Worm (Caenorhabditis elegans) whole organism, L4 larva: ENCODE measurements around the gene F15E6.10.

Source experiments
- F49E8.2 ChIP-seq: sonication (generic microtip); optimal IDR thresholded peaks from 2 replicates; lab custom pipeline; 2016; ENCODE audit warnings: missing compliant biosample characterization, mild to moderate bottlenecking, missing genetic modification characterization, borderline replicate concordance
- Y105C5A.15 ChIP-seq: fragments of 200-800 bp; sonication (Bioruptor generic); IDR thresholded peaks from 2 replicates; pipeline ENCODE4 v1.3.6; 2022; ENCODE audit warnings: missing genetic modification characterization, missing compliant biosample characterization
- ZK337.2 ChIP-seq: fragments of 200-800 bp; sonication (Bioruptor generic); IDR thresholded peaks from 2 replicates; pipeline ENCODE4 v1.3.6; 2022; ENCODE audit warnings: missing genetic modification reagents, missing genetic modification characterization, missing compliant biosample characterization
- ceh-44 ChIP-seq: fragments of 200-800 bp; sonication (Bioruptor generic); IDR thresholded peaks from 2 replicates; pipeline ENCODE4 v1.3.6; 2022; ENCODE audit warnings: missing genetic modification reagents, missing genetic modification characterization, missing compliant biosample characterization
- dpl-1 ChIP-seq: fragments of 150-350 bp; optimal IDR thresholded peaks from 2 replicates; lab custom pipeline; 2014; ENCODE audit warnings: missing biosample characterization, missing genetic modification reagents, missing genetic modification characterization
- jun-1 ChIP-seq: fragments of 150-350 bp; optimal IDR thresholded peaks from 2 replicates; lab custom pipeline; 2014; ENCODE audit warnings: missing biosample characterization, missing genetic modification reagents, missing genetic modification characterization
- lin-39 ChIP-seq: fragments of 150-350 bp; optimal IDR thresholded peaks from 2 replicates; lab custom pipeline; 2014; ENCODE audit warnings: missing biosample characterization, missing genetic modification reagents, missing genetic modification characterization
- lsy-2 ChIP-seq, 2 experiments: fragments of 150-350 bp in 1 of 2; sonication (generic microtip) in 1 of 2; optimal IDR thresholded peaks; 2 replicates each; lab custom pipeline; 2014 to 2017; ENCODE audit warnings: missing biosample characterization in 2 of 2, missing genetic modification characterization in 2 of 2
- mdl-1 ChIP-seq, 2 experiments: fragments of 150-350 bp in 1 of 2; sonication (generic microtip) in 1 of 2; optimal IDR thresholded peaks; 2 replicates each; lab custom pipeline; 2014 to 2017; ENCODE audit warnings: missing biosample characterization in 2 of 2, missing genetic modification characterization in 2 of 2
- nhr-11 ChIP-seq: fragments of 150-350 bp; optimal IDR thresholded peaks from 2 replicates; lab custom pipeline; 2014; ENCODE audit warnings: missing biosample characterization, missing genetic modification characterization
- nhr-28 ChIP-seq: fragments of 150-350 bp; optimal IDR thresholded peaks from 2 replicates; lab custom pipeline; 2014; ENCODE audit warnings: missing biosample characterization, missing genetic modification characterization
- sdz-12 ChIP-seq: fragments of 200-800 bp; sonication (Bioruptor generic); optimal IDR thresholded peaks from 2 replicates; lab custom pipeline; 2018; ENCODE audit warnings: mild to moderate bottlenecking, missing genetic modification characterization, missing compliant biosample characterization
- unc-62 ChIP-seq, 3 experiments: fragments of 150-350 bp in 1 of 3; sonication (generic microtip); optimal IDR thresholded peaks in 2 of 3; peaks in 1 of 3; 1 replicate in 1 of 3; 2 replicates in 2 of 3; lab custom pipeline; 2014 to 2017; ENCODE audit warnings: missing biosample characterization in 3 of 3, missing genetic modification characterization in 3 of 3, missing genetic modification reagents in 3 of 3, missing genotype in 1 of 3
- zip-2 ChIP-seq: fragments of 150-350 bp; optimal IDR thresholded peaks from 2 replicates; lab custom pipeline; 2014; ENCODE audit warnings: missing biosample characterization, missing genetic modification characterization

- TF ChIP-seq nhr-28 (tag; lab: Kevin White, UChicago): no peak
- no peak for TF ChIP-seq sdz-12
- TF ChIP-seq ZK337.2 (GFP tag; lab: Robert Waterston, UW): no peak
- no peak for TF ChIP-seq lsy-2 (tag; optimal IDR thresholded peaks at IDR 0.05; lab: Kevin White, UChicago)
- TF ChIP-seq lin-39 (tag; lab: Kevin White, UChicago): no peak
- TF ChIP-seq ceh-44: no peak
- no peak for TF ChIP-seq jun-1 (tag; lab: Kevin White, UChicago)
- TF ChIP-seq unc-62 (GFP tag; optimal IDR thresholded peaks at IDR 0.05 in 1 of 2; lab: Kevin White, UChicago): no peak
- no peak for TF ChIP-seq unc-62 (tag; optimal IDR thresholded peaks at IDR 0.05; lab: Kevin White, UChicago)
- no peak for TF ChIP-seq Y105C5A.15 (GFP tag; lab: Robert Waterston, UW)
- no peak for TF ChIP-seq mdl-1 (tag; optimal IDR thresholded peaks at IDR 0.05; lab: Kevin White, UChicago)
- TF ChIP-seq nhr-11 (tag; lab: Kevin White, UChicago): no peak
- no peak for TF ChIP-seq dpl-1 (GFP tag; lab: Kevin White, UChicago)
- TF ChIP-seq F49E8.2 (tag; lab: Kevin White, UChicago): no peak
- TF ChIP-seq zip-2 (tag; lab: Kevin White, UChicago): no peak
These were observed 4.3 kb upstream of the F15E6.10 start, which contains the start of gene srv-4 for ce11 chrIV:4288332-4288731.
